Worm (Caenorhabditis elegans) whole organism, young adult: Measurements from ENCODE around the gene F56D2.3.
A peak's percentile ranks its signal among the peaks of the same experiment; 100 is the strongest.

Source experiments
- B0261.1 ChIP-seq: sonication (generic microtip); optimal IDR thresholded peaks from 2 replicates; lab custom pipeline; 2016; ENCODE audit warnings: mild to moderate bottlenecking, missing genetic modification characterization, moderate library complexity, missing compliant biosample characterization
- B0336.3 ChIP-seq: fragments of 200-800 bp; sonication (Bioruptor generic); IDR thresholded peaks from 2 replicates; pipeline ENCODE4 v1.3.6; 2022; ENCODE audit warnings: missing genetic modification characterization, missing compliant biosample characterization
- C17E4.6 ChIP-seq: fragments of 200-800 bp; sonication (Bioruptor generic); IDR thresholded peaks from 2 replicates; pipeline ENCODE4 v1.3.6; 2022; ENCODE audit warnings: missing genetic modification reagents, missing genetic modification characterization, missing compliant biosample characterization
- F55B11.4 ChIP-seq: sonication (generic microtip); optimal IDR thresholded peaks from 2 replicates; lab custom pipeline; 2016; ENCODE audit warnings: missing compliant biosample characterization, missing genetic modification characterization, borderline replicate concordance; ENCODE audit not compliant: insufficient read depth
- K11D2.4 ChIP-seq: fragments of 200-800 bp; sonication (Bioruptor generic); IDR thresholded peaks from 2 replicates; pipeline ENCODE4 v1.3.6; 2022; ENCODE audit warnings: missing genetic modification reagents, missing genetic modification characterization, missing compliant biosample characterization
- T26A5.8 ChIP-seq: sonication (generic microtip); optimal IDR thresholded peaks from 2 replicates; lab custom pipeline; 2016; ENCODE audit warnings: missing genetic modification characterization, missing compliant biosample characterization
- Y53G8AR.9 ChIP-seq: fragments of 200-800 bp; sonication (Bioruptor generic); conservative IDR thresholded peaks from 2 replicates; pipeline ENCODE4 v1.3.6; 2022; ENCODE audit warnings: missing genetic modification reagents, missing genetic modification characterization, missing compliant biosample characterization
- Y56A3A.18 ChIP-seq: fragments of 200-800 bp; sonication (Bioruptor generic); IDR thresholded peaks from 2 replicates; pipeline ENCODE4 v1.3.6; 2022; ENCODE audit warnings: missing genetic modification reagents, missing genetic modification characterization, missing compliant biosample characterization
- Y95B8A.8 ChIP-seq: fragments of 200-800 bp; sonication (Bioruptor generic); IDR thresholded peaks from 2 replicates; pipeline ENCODE4 v1.3.6; 2022; ENCODE audit warnings: missing genetic modification reagents, missing genetic modification characterization, missing compliant biosample characterization
- ZK185.1 ChIP-seq: sonication (generic microtip); optimal IDR thresholded peaks from 2 replicates; lab custom pipeline; 2016; ENCODE audit warnings: mild to moderate bottlenecking, missing genetic modification characterization, missing compliant biosample characterization; ENCODE audit not compliant: poor library complexity, severe bottlenecking
- ama-1 ChIP-seq, 3 experiments: fragments of 150-350 bp in 1 of 3; sonication (generic microtip) in 2 of 3; optimal IDR thresholded peaks; 2 replicates each; lab custom pipeline; 2014 to 2018; ENCODE audit warnings: missing biosample characterization in 2 of 3, missing genetic modification characterization in 2 of 3, missing genetic modification reagents in 2 of 3
- attf-5 ChIP-seq: fragments of 200-800 bp; sonication (Bioruptor generic); optimal IDR thresholded peaks from 2 replicates; lab custom pipeline; 2018; ENCODE audit warnings: mild to moderate bottlenecking, missing genetic modification characterization, missing compliant biosample characterization
- ceh-58 ChIP-seq: fragments of 200-800 bp; sonication (Bioruptor generic); IDR thresholded peaks from 2 replicates; pipeline ENCODE4 v1.3.6; 2022; ENCODE audit warnings: missing genetic modification characterization, missing compliant biosample characterization
- ceh-79 ChIP-seq: sonication (generic microtip); optimal IDR thresholded peaks from 2 replicates; lab custom pipeline; 2017; ENCODE audit warnings: mild to moderate bottlenecking, missing genetic modification characterization, missing compliant biosample characterization
- chd-7 ChIP-seq: sonication (generic microtip); optimal IDR thresholded peaks from 2 replicates; lab custom pipeline; 2016; ENCODE audit warnings: mild to moderate bottlenecking, missing genetic modification characterization, moderate library complexity, missing compliant biosample characterization
- egl-18 ChIP-seq: fragments of 200-800 bp; sonication (Bioruptor generic); IDR thresholded peaks from 2 replicates; pipeline ENCODE4 v1.3.6; 2022; ENCODE audit warnings: missing genetic modification reagents, missing genetic modification characterization, missing compliant biosample characterization
- egl-44 ChIP-seq: fragments of 200-800 bp; sonication (Bioruptor generic); IDR thresholded peaks from 2 replicates; pipeline ENCODE4 v1.3.6; 2022; ENCODE audit warnings: missing genetic modification reagents, missing genetic modification characterization, missing compliant biosample characterization
- hlh-12 ChIP-seq: sonication (generic microtip); optimal IDR thresholded peaks from 2 replicates; lab custom pipeline; 2016; ENCODE audit warnings: missing genetic modification characterization, missing compliant biosample characterization
- hmg-1.2 ChIP-seq: fragments of 200-800 bp; sonication (Bioruptor generic); IDR thresholded peaks from 2 replicates; pipeline ENCODE4 v1.3.6; 2022; ENCODE audit warnings: missing genetic modification reagents, missing genetic modification characterization, missing compliant biosample characterization
- hmg-20 ChIP-seq: fragments of 200-800 bp; sonication (Bioruptor generic); IDR thresholded peaks from 2 replicates; pipeline ENCODE4 v1.3.6; 2022; ENCODE audit warnings: missing genetic modification reagents, missing genetic modification characterization, missing compliant biosample characterization
- lin-35 ChIP-seq, 3 experiments: fragments of 150-350 bp in 2 of 3; sonication (generic microtip) in 1 of 3; optimal IDR thresholded peaks; 2 replicates each; lab custom pipeline; 2014 to 2018; ENCODE audit warnings: missing biosample characterization in 3 of 3, missing genetic modification characterization in 3 of 3, missing genetic modification reagents in 3 of 3
- lin-54 ChIP-seq: fragments of 200-800 bp; sonication (Bioruptor generic); optimal IDR thresholded peaks from 2 replicates; lab custom pipeline; 2018; ENCODE audit warnings: mild to moderate bottlenecking, missing genetic modification characterization, missing compliant biosample characterization
- lir-1 ChIP-seq: fragments of 200-800 bp; sonication (Bioruptor generic); conservative IDR thresholded peaks from 2 replicates; pipeline ENCODE4 v1.3.6; 2022; ENCODE audit warnings: missing genetic modification reagents, missing genetic modification characterization, missing compliant biosample characterization
- lsy-27 ChIP-seq: sonication (generic microtip); optimal IDR thresholded peaks from 2 replicates; lab custom pipeline; 2017; ENCODE audit warnings: missing genetic modification characterization, mild to moderate bottlenecking, missing compliant biosample characterization, antibody characterized with exemption, missing genotype, borderline replicate concordance; ENCODE audit not compliant: insufficient read depth
- madf-10 ChIP-seq: sonication (generic microtip); optimal IDR thresholded peaks from 2 replicates; lab custom pipeline; 2016; ENCODE audit warnings: mild to moderate bottlenecking, missing genetic modification characterization, missing compliant biosample characterization
- madf-6 ChIP-seq: fragments of 200-800 bp; sonication (Bioruptor generic); IDR thresholded peaks from 2 replicates; pipeline ENCODE4 v1.3.6; 2022; ENCODE audit warnings: missing genetic modification reagents, missing genetic modification characterization, missing compliant biosample characterization
- madf-8 ChIP-seq: fragments of 200-800 bp; sonication (Bioruptor generic); conservative IDR thresholded peaks from 2 replicates; pipeline ENCODE4 v1.3.6; 2022; ENCODE audit warnings: missing genetic modification reagents, missing genetic modification characterization, missing compliant biosample characterization
- mcd-1 ChIP-seq: fragments of 200-800 bp; sonication (Bioruptor generic); IDR thresholded peaks from 2 replicates; pipeline ENCODE4 v1.3.6; 2022; ENCODE audit warnings: missing genetic modification reagents, missing genetic modification characterization, missing compliant biosample characterization
- mel-28 ChIP-seq: sonication (generic microtip); optimal IDR thresholded peaks from 2 replicates; lab custom pipeline; 2016; ENCODE audit warnings: borderline replicate concordance, mild to moderate bottlenecking, missing genetic modification characterization, missing compliant biosample characterization
- nfya-2 ChIP-seq: fragments of 200-800 bp; sonication (Bioruptor generic); IDR thresholded peaks from 2 replicates; pipeline ENCODE4 v1.3.6; 2022; ENCODE audit warnings: missing genetic modification reagents, missing genetic modification characterization, missing compliant biosample characterization
- nhr-27 ChIP-seq: fragments of 200-800 bp; sonication (Bioruptor generic); optimal IDR thresholded peaks from 2 replicates; lab custom pipeline; 2018; ENCODE audit warnings: mild to moderate bottlenecking, missing genetic modification characterization, moderate library complexity, missing compliant biosample characterization
- pbrm-1 ChIP-seq: fragments of 200-800 bp; sonication (Bioruptor generic); IDR thresholded peaks from 2 replicates; pipeline ENCODE4 v1.3.6; 2022; ENCODE audit warnings: missing genetic modification reagents, missing genetic modification characterization, missing compliant biosample characterization
- pha-4 ChIP-seq: fragments of 150-350 bp; sonication (generic microtip); optimal IDR thresholded peaks from 2 replicates; lab custom pipeline; 2014; ENCODE audit warnings: missing biosample characterization, missing genetic modification reagents, missing genetic modification characterization
- rcor-1 ChIP-seq: fragments of 200-800 bp; sonication (Bioruptor generic); IDR thresholded peaks from 2 replicates; pipeline ENCODE4 v1.3.6; 2022; ENCODE audit warnings: missing genetic modification reagents, missing genetic modification characterization, missing compliant biosample characterization
- rec-8 ChIP-seq, 2 experiments: sonication (generic microtip); optimal IDR thresholded peaks; 2 replicates each; lab custom pipeline; 2016; ENCODE audit warnings: mild to moderate bottlenecking in 2 of 2, missing genetic modification characterization in 2 of 2, missing genetic modification reagents in 2 of 2, missing genotype in 2 of 2, missing biosample characterization in 1 of 2, missing compliant biosample characterization in 1 of 2, moderate library complexity in 1 of 2
- snpc-3.4 ChIP-seq: sonication (generic microtip); optimal IDR thresholded peaks from 2 replicates; lab custom pipeline; 2017; ENCODE audit warnings: missing genetic modification characterization, mild to moderate bottlenecking, missing compliant biosample characterization, antibody characterized with exemption, moderate library complexity, missing genotype, missing genetic modification reagents
- snpc-4 ChIP-seq, 5 experiments: fragments of 150-350 bp in 1 of 5; sonication (generic microtip) in 4 of 5; optimal IDR thresholded peaks; 2 replicates each; lab custom pipeline; 2014 to 2018; ENCODE audit warnings: missing genetic modification characterization in 5 of 5, missing biosample characterization in 3 of 5, antibody characterized with exemption in 2 of 5, mild to moderate bottlenecking in 2 of 5, missing compliant biosample characterization in 2 of 5, missing genotype in 2 of 5, moderate library complexity in 2 of 5, missing genetic modification reagents in 1 of 5
- tlf-1 ChIP-seq: fragments of 200-800 bp; sonication (Bioruptor generic); optimal IDR thresholded peaks from 2 replicates; lab custom pipeline; 2018; ENCODE audit warnings: mild to moderate bottlenecking, missing genetic modification characterization, missing compliant biosample characterization
- unc-130 ChIP-seq: sonication (generic microtip); optimal IDR thresholded peaks from 2 replicates; lab custom pipeline; 2016; ENCODE audit warnings: missing genetic modification reagents, missing genetic modification characterization, missing compliant biosample characterization
- unc-62 ChIP-seq: fragments of 150-350 bp; optimal IDR thresholded peaks from 2 replicates; lab custom pipeline; 2014; ENCODE audit warnings: missing biosample characterization, missing genetic modification reagents, missing genetic modification characterization
- zfh-2 ChIP-seq: fragments of 200-800 bp; sonication (Bioruptor generic); conservative IDR thresholded peaks from 2 replicates; pipeline ENCODE4 v1.3.6; 2022; ENCODE audit warnings: missing genetic modification reagents, missing genetic modification characterization, missing compliant biosample characterization
- ztf-22 ChIP-seq: fragments of 200-800 bp; sonication (Bioruptor generic); optimal IDR thresholded peaks from 2 replicates; lab custom pipeline; 2018; ENCODE audit warnings: mild to moderate bottlenecking, missing genetic modification characterization, moderate library complexity, missing compliant biosample characterization
- ztf-25 ChIP-seq: fragments of 200-800 bp; sonication (Bioruptor generic); IDR thresholded peaks from 2 replicates; pipeline ENCODE4 v1.3.6; 2022; ENCODE audit warnings: missing genetic modification reagents, missing genetic modification characterization, missing compliant biosample characterization
- ztf-3 ChIP-seq: fragments of 200-800 bp; sonication (Bioruptor generic); optimal IDR thresholded peaks from 2 replicates; lab custom pipeline; 2018; ENCODE audit warnings: mild to moderate bottlenecking, missing genetic modification characterization, missing compliant biosample characterization

F56D2.3 gene

ce11 chrIII:5554884-5555500, 29.8 kb upstream of the F56D2.3 start, which contains the start of the genes nmad-1 and hach-1 (continued):
- TF ChIP-seq F55B11.4, result no peak
- TF ChIP-seq ztf-25 (GFP tag; lab: Robert Waterston, UW), result 0 out of 2 replicates have a peak, but pooled peaks have one; percentile 12
- TF ChIP-seq nfya-2 (GFP tag; lab: Robert Waterston, UW), result no peak
- peak; percentile 28 to 45 for TF ChIP-seq rec-8 (tag; optimal IDR thresholded peaks at IDR 0.05; lab: Kevin White, UChicago)
- TF ChIP-seq madf-8, result peak; percentile 37; the same call in 1 of the 2 replicates
- peak; percentile 21 for TF ChIP-seq unc-130 (GFP tag; lab: Kevin White, UChicago)
- no peak for TF ChIP-seq chd-7
- TF ChIP-seq snpc-3.4, result peak; percentile 88
- TF ChIP-seq ztf-3 (GFP tag; lab: Kevin White, UChicago), result no peak
- peak; percentile 78 for TF ChIP-seq pbrm-1 (GFP tag; lab: Robert Waterston, UW)
- no peak for TF ChIP-seq hlh-12 (tag; lab: Kevin White, UChicago)
- peak; percentile 37; the same call in 1 of the 2 replicates for TF ChIP-seq lir-1 (GFP tag; lab: Robert Waterston, UW)
- no peak for TF ChIP-seq K11D2.4 (GFP tag; lab: Robert Waterston, UW)
- no peak for TF ChIP-seq lsy-27 (tag; lab: Kevin White, UChicago)
- peak; percentile 58 for TF ChIP-seq rcor-1 (GFP tag; lab: Robert Waterston, UW)
- TF ChIP-seq mel-28 (tag; lab: Kevin White, UChicago), result no peak
- TF ChIP-seq ztf-22 (GFP tag; lab: Kevin White, UChicago), result no peak
- TF ChIP-seq ama-1 (optimal IDR thresholded peaks at IDR 0.05; lab: Kevin White, UChicago), result no peak
- TF ChIP-seq ama-1 (GFP tag; optimal IDR thresholded peaks at IDR 0.05; lab: Kevin White, UChicago), result peak in 1 of 2 experiments; percentile 31
- peak; percentile 67 for TF ChIP-seq B0336.3
- peak in 2 of 3 experiments; percentile 60 to 75 for TF ChIP-seq lin-35 (GFP tag; optimal IDR thresholded peaks at IDR 0.05; lab: Kevin White, UChicago)
- TF ChIP-seq tlf-1 (GFP tag; lab: Kevin White, UChicago), result peak; percentile 38
- TF ChIP-seq egl-18 (GFP tag; lab: Robert Waterston, UW), result no peak
- peak; percentile 78 for TF ChIP-seq attf-5
- no peak for TF ChIP-seq unc-62 (GFP tag; lab: Kevin White, UChicago)
- TF ChIP-seq pha-4, result no peak
- TF ChIP-seq hmg-1.2, result peak; percentile 58
- peak; percentile 73 for TF ChIP-seq snpc-4 (GFP tag; optimal IDR thresholded peaks at IDR 0.05; lab: Kevin White, UChicago)
- peak in 3 of 4 experiments; percentile 60 to 76 (median 75) for TF ChIP-seq snpc-4 (tag; optimal IDR thresholded peaks at IDR 0.05; lab: Kevin White, UChicago)
- TF ChIP-seq egl-44, result peak; percentile 57; the same call in 1 of the 2 replicates
- TF ChIP-seq lin-54 (GFP tag; lab: Kevin White, UChicago), result peak; percentile 81

ce11 chrIII:5557246-5557819, 27.4 kb upstream of the F56D2.3 start, which contains the start of gene rpc-2:
Gene rpc-2 (plus strand): TSS chrIII:5557365.
- TF ChIP-seq zfh-2 (GFP tag; lab: Robert Waterston, UW) (peak; percentile 43; the same call in 1 of the 2 replicates), Y53G8AR.9 (peak; percentile 86), ceh-79 (tag; lab: Kevin White, UChicago) (no peak), tlf-1 (GFP tag; lab: Kevin White, UChicago) (peak; percentile 25), ztf-25 (GFP tag; lab: Robert Waterston, UW) (no peak), madf-6 (GFP tag; lab: Robert Waterston, UW) (peak; percentile 48; the same call in 1 of the 2 replicates), madf-10 (tag; lab: Kevin White, UChicago) (peak; percentile 26), T26A5.8 (tag; lab: Kevin White, UChicago) (peak; percentile 28), hmg-20 (GFP tag; lab: Robert Waterston, UW) (0 out of 2 replicates have a peak, but pooled peaks have one; percentile 51), pbrm-1 (GFP tag; lab: Robert Waterston, UW) (peak; percentile 32; the same call in 1 of the 2 replicates), C17E4.6 (GFP tag; lab: Robert Waterston, UW) (no peak), Y95B8A.8 (peak; percentile 38; the same call in 1 of the 2 replicates), chd-7 (peak; percentile 85), ceh-58 (GFP tag; lab: Robert Waterston, UW) (no peak), lsy-27 (tag; lab: Kevin White, UChicago) (no peak), nhr-27 (tag; lab: Kevin White, UChicago) (peak; percentile 1), ZK185.1 (tag; lab: Kevin White, UChicago) (no peak), mcd-1 (GFP tag; lab: Robert Waterston, UW) (no peak), B0261.1 (no peak), Y56A3A.18 (GFP tag; lab: Robert Waterston, UW) (peak; percentile 59; the same call in 1 of the 2 replicates)
